Worm (Caenorhabditis elegans) whole organism, L4 larva: ENCODE data around the gene cyp-14A1.

Source experiments
- mdt-29 ChIP-seq: fragments of 200-800 bp; sonication (Bioruptor generic); IDR thresholded peaks from 2 replicates; pipeline ENCODE4 v1.3.6; 2022; ENCODE audit warnings: missing genetic modification reagents, missing genetic modification characterization, missing compliant biosample characterization
- nhr-102 ChIP-seq: sonication (generic microtip); optimal IDR thresholded peaks from 2 replicates; lab custom pipeline; 2016; ENCODE audit warnings: mild to moderate bottlenecking, missing genetic modification characterization, moderate library complexity, missing compliant biosample characterization

ce11 chrX:13306869-13307446, 39.8 kb upstream of the cyp-14A1 start:
- TF ChIP-seq mdt-29 (GFP tag; lab: Robert Waterston, UW) = peak; percentile 90
- peak; percentile 91 for TF ChIP-seq nhr-102
